Fruit fly (Drosophila melanogaster) S2 (cell line): ENCODE measurements around the gene Mettl4.

Experiments used
- CG8478 ChIP-seq: fragments of >200 bp; optimal IDR thresholded peaks from 2 replicates; lab custom pipeline; 2018
- CTCF ChIP-seq, 2 experiments: fragments of >200 bp; optimal IDR thresholded peaks; 2 replicates each; lab custom pipeline; 2018

DNA sequence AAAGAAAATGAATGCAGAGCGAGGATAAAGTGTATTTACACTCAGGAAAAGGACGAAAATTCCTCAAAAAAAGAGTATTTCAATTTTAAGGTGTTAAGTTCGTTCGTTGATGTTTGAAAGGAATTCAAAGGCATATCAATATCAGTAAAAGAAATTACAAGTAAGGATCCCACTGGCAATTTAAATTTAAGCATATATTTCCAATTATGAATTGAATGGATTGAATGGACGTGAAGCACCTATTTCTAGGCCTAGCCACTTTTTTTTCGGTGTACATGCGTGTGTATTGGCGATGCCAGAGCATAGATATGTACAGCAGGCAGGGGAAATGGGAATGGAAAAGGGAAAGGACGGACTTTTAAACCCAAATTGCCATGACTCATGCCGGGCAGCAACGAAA lies 20.4 kb downstream of the Mettl4 start:
- TF ChIP-seq CTCF (optimal IDR thresholded peaks at IDR 0.05; lab: Kevin White, UChicago) (no peak), CG8478 (lab: Kevin White, UChicago) (no peak)
